Fruit fly (Drosophila melanogaster) whole organism, prepupa: ENCODE results near the gene dj-1beta.

ENCODE experiments used
- Blimp-1 ChIP-seq: fragments of 200-800 bp; sonication (Bioruptor generic); optimal IDR thresholded peaks from 3 replicates; lab custom pipeline; 2017; ENCODE audit warnings: missing biosample characterization, missing genetic modification characterization, mild to moderate bottlenecking, moderate library complexity, missing genetic modification reagents
- CG11294 ChIP-seq: fragments of 200-800 bp; sonication (Bioruptor generic); IDR thresholded peaks from 2 replicates; pipeline ENCODE4 v1.3.6; 2022; ENCODE audit warnings: missing biosample characterization, missing genetic modification characterization
- CG11762 ChIP-seq: fragments of 200-800 bp; sonication (Bioruptor generic); optimal IDR thresholded peaks from 3 replicates; lab custom pipeline; 2016; ENCODE audit warnings: missing biosample characterization, missing genetic modification characterization; ENCODE audit not compliant: insufficient read depth
- CG11902 ChIP-seq: fragments of 200-800 bp; sonication (Bioruptor generic); optimal IDR thresholded peaks from 3 replicates; lab custom pipeline; 2016; ENCODE audit warnings: missing biosample characterization, missing genetic modification characterization
- CG15336 ChIP-seq: fragments of 200-800 bp; sonication (Bioruptor generic); IDR thresholded peaks from 2 replicates; pipeline ENCODE4 v1.3.6; 2022; ENCODE audit warnings: missing biosample characterization, missing genetic modification characterization
- CG1621 ChIP-seq: fragments of 200-800 bp; sonication (Bioruptor generic); optimal IDR thresholded peaks from 3 replicates; lab custom pipeline; 2018; ENCODE audit warnings: missing biosample characterization, mild to moderate bottlenecking, missing genetic modification characterization
- CG16779 ChIP-seq: fragments of 200-800 bp; sonication (Bioruptor generic); optimal IDR thresholded peaks from 3 replicates; lab custom pipeline; 2017; ENCODE audit warnings: missing biosample characterization, mild to moderate bottlenecking, missing genetic modification characterization
- CG3032 ChIP-seq: fragments of 200-800 bp; optimal IDR thresholded peaks from 2 replicates; lab custom pipeline; 2019; ENCODE audit warnings: missing biosample characterization, mild to moderate bottlenecking, missing genetic modification characterization, moderate library complexity
- CG31627 ChIP-seq: fragments of 200-800 bp; sonication (Bioruptor generic); optimal IDR thresholded peaks from 3 replicates; lab custom pipeline; 2016; ENCODE audit warnings: missing biosample characterization, missing genetic modification characterization
- CG34406 ChIP-seq: fragments of 200-800 bp; sonication (Bioruptor generic); optimal IDR thresholded peaks from 3 replicates; lab custom pipeline; 2016; ENCODE audit warnings: missing biosample characterization, missing genetic modification characterization
- CG3919 ChIP-seq: fragments of 200-800 bp; sonication (Bioruptor generic); optimal IDR thresholded peaks from 3 replicates; lab custom pipeline; 2016; ENCODE audit warnings: missing biosample characterization, missing genetic modification characterization
- CG4318 ChIP-seq: fragments of 200-800 bp; sonication (Bioruptor generic); optimal IDR thresholded peaks from 3 replicates; lab custom pipeline; 2017; ENCODE audit warnings: missing biosample characterization, mild to moderate bottlenecking, missing genetic modification characterization
- CG6163 ChIP-seq: fragments of 200-800 bp; sonication (Bioruptor generic); IDR thresholded peaks from 3 replicates; pipeline ENCODE4 v1.3.6; 2022; ENCODE audit warnings: missing biosample characterization, missing genetic modification characterization
- CG6276 ChIP-seq: fragments of 200-800 bp; sonication (Bioruptor generic); optimal IDR thresholded peaks from 2 replicates; lab custom pipeline; 2017; ENCODE audit warnings: missing biosample characterization, mild to moderate bottlenecking, missing genetic modification characterization
- CG6854 ChIP-seq: fragments of 200-800 bp; sonication (Bioruptor generic); optimal IDR thresholded peaks from 2 replicates; lab custom pipeline; 2017; ENCODE audit warnings: missing biosample characterization, mild to moderate bottlenecking, missing genetic modification characterization
- CG7368 ChIP-seq: fragments of 200-800 bp; sonication (Bioruptor generic); optimal IDR thresholded peaks from 3 replicates; lab custom pipeline; 2016; ENCODE audit warnings: missing biosample characterization, missing genetic modification characterization
- CG8119 ChIP-seq: fragments of 200-800 bp; sonication (Bioruptor generic); IDR thresholded peaks from 3 replicates; pipeline ENCODE4 v1.3.6; 2022; ENCODE audit warnings: missing biosample characterization, missing genetic modification characterization
- CG9139 ChIP-seq: fragments of 200-800 bp; sonication (Bioruptor generic); optimal IDR thresholded peaks from 3 replicates; lab custom pipeline; 2017; ENCODE audit warnings: missing biosample characterization, mild to moderate bottlenecking, missing genetic modification characterization
- Eip75B ChIP-seq: fragments of 200-800 bp; sonication (Bioruptor generic); optimal IDR thresholded peaks from 3 replicates; lab custom pipeline; 2016; ENCODE audit warnings: missing biosample characterization, missing genetic modification characterization
- Eip78C ChIP-seq: fragments of 200-800 bp; sonication (Bioruptor generic); peaks from one replicate; lab custom pipeline; 2016; ENCODE audit warnings: missing biosample characterization, missing genetic modification characterization
- Eip93F ChIP-seq: fragments of 200-800 bp; sonication (Bioruptor generic); optimal IDR thresholded peaks from 2 replicates; lab custom pipeline; 2016; ENCODE audit warnings: missing biosample characterization, mild to moderate bottlenecking, missing genetic modification characterization
- Ets21C ChIP-seq: fragments of 200-800 bp; sonication (Bioruptor generic); optimal IDR thresholded peaks from 3 replicates; lab custom pipeline; 2016; ENCODE audit warnings: missing biosample characterization, missing genetic modification characterization
- Ets96B ChIP-seq: fragments of 200-800 bp; optimal IDR thresholded peaks from 2 replicates; lab custom pipeline; 2019; ENCODE audit warnings: missing biosample characterization, mild to moderate bottlenecking, missing genetic modification characterization, moderate library complexity
- Hr38 ChIP-seq: sonication (Bioruptor generic); optimal IDR thresholded peaks from 2 replicates; lab custom pipeline; 2016; ENCODE audit warnings: missing biosample characterization, missing genetic modification characterization
- Hr39 ChIP-seq: fragments of 200-800 bp; sonication (Bioruptor generic); optimal IDR thresholded peaks from 2 replicates; lab custom pipeline; 2016; ENCODE audit warnings: missing biosample characterization, missing genetic modification characterization
- Lpt ChIP-seq: fragments of 200-800 bp; sonication (Bioruptor generic); optimal IDR thresholded peaks from 3 replicates; lab custom pipeline; 2016; ENCODE audit warnings: missing biosample characterization, missing genetic modification characterization
- Met ChIP-seq: fragments of 200-800 bp; sonication (Bioruptor generic); optimal IDR thresholded peaks from 3 replicates; lab custom pipeline; 2016; ENCODE audit warnings: missing biosample characterization, missing genetic modification characterization
- OdsH ChIP-seq: fragments of 200-800 bp; sonication (Bioruptor generic); optimal IDR thresholded peaks from 3 replicates; lab custom pipeline; 2016; ENCODE audit warnings: missing biosample characterization, missing genetic modification characterization
- Smox ChIP-seq: fragments of 200-800 bp; sonication (Bioruptor generic); optimal IDR thresholded peaks from 3 replicates; lab custom pipeline; 2016; ENCODE audit warnings: missing biosample characterization, missing genetic modification characterization
- Sox102F ChIP-seq: fragments of 200-800 bp; sonication (Bioruptor generic); optimal IDR thresholded peaks from 2 replicates; lab custom pipeline; 2016; ENCODE audit warnings: missing biosample characterization, mild to moderate bottlenecking, missing genetic modification characterization
- Sox14 ChIP-seq: fragments of 200-800 bp; sonication (Bioruptor generic); optimal IDR thresholded peaks from 3 replicates; lab custom pipeline; 2016; ENCODE audit warnings: missing biosample characterization, missing genetic modification characterization
- Sox15 ChIP-seq: fragments of 200-800 bp; sonication (Bioruptor generic); optimal IDR thresholded peaks from 3 replicates; lab custom pipeline; 2016; ENCODE audit warnings: missing biosample characterization, missing genetic modification characterization
- achi ChIP-seq: fragments of 200-800 bp; sonication (Bioruptor generic); optimal IDR thresholded peaks from 3 replicates; lab custom pipeline; 2016; ENCODE audit warnings: missing biosample characterization, missing genetic modification characterization
- acj6 ChIP-seq: fragments of 200-800 bp; sonication (Bioruptor generic); optimal IDR thresholded peaks from 3 replicates; lab custom pipeline; 2016; ENCODE audit warnings: missing biosample characterization, missing genetic modification characterization
- dac ChIP-seq: fragments of 200-800 bp; sonication (Bioruptor generic); optimal IDR thresholded peaks from 2 replicates; lab custom pipeline; 2017; ENCODE audit warnings: missing biosample characterization, mild to moderate bottlenecking, missing genetic modification characterization
- eg ChIP-seq: fragments of 200-800 bp; sonication (Bioruptor generic); IDR thresholded peaks from 3 replicates; pipeline ENCODE4 v1.3.6; 2022; ENCODE audit warnings: missing biosample characterization, missing genetic modification characterization
- fd59A ChIP-seq: fragments of 200-800 bp; sonication (Bioruptor generic); optimal IDR thresholded peaks from 2 replicates; lab custom pipeline; 2017; ENCODE audit warnings: missing biosample characterization, mild to moderate bottlenecking, missing genetic modification characterization, missing genetic modification reagents
- fd85E ChIP-seq: fragments of 200-800 bp; sonication (Bioruptor generic); optimal IDR thresholded peaks from 3 replicates; lab custom pipeline; 2016; ENCODE audit warnings: missing biosample characterization, missing genetic modification characterization
- fkh ChIP-seq: fragments of 200-800 bp; sonication (Bioruptor generic); optimal IDR thresholded peaks from 3 replicates; lab custom pipeline; 2017; ENCODE audit warnings: missing biosample characterization, mild to moderate bottlenecking, missing genetic modification characterization, moderate library complexity
- lz ChIP-seq: fragments of 200-800 bp; sonication (Bioruptor generic); optimal IDR thresholded peaks from 3 replicates; lab custom pipeline; 2016; ENCODE audit warnings: missing biosample characterization, missing genetic modification characterization
- net ChIP-seq: fragments of 200-800 bp; sonication (Bioruptor generic); optimal IDR thresholded peaks from 3 replicates; lab custom pipeline; 2016; ENCODE audit warnings: missing biosample characterization, missing genetic modification characterization
- pdm3 ChIP-seq: fragments of 200-800 bp; sonication (Bioruptor generic); optimal IDR thresholded peaks from 3 replicates; lab custom pipeline; 2016; ENCODE audit warnings: missing biosample characterization, missing genetic modification characterization
- salr ChIP-seq, 2 experiments: fragments of 200-800 bp; sonication (Bioruptor generic); optimal IDR thresholded peaks; 3 replicates each; lab custom pipeline; 2016 to 2018; ENCODE audit warnings: missing biosample characterization in 2 of 2, missing genetic modification characterization in 2 of 2, mild to moderate bottlenecking in 1 of 2
- spab ChIP-seq: fragments of 200-800 bp; sonication (Bioruptor generic); optimal IDR thresholded peaks from 2 replicates; lab custom pipeline; 2017; ENCODE audit warnings: missing biosample characterization, mild to moderate bottlenecking, missing genetic modification characterization, missing genetic modification reagents
- ss ChIP-seq, 2 experiments: fragments of 200-800 bp; sonication (Bioruptor generic); optimal IDR thresholded peaks; 2 replicates in 1 of 2; 3 replicates in 1 of 2; lab custom pipeline; 2017 to 2018; ENCODE audit warnings: mild to moderate bottlenecking in 2 of 2, missing biosample characterization in 2 of 2, missing genetic modification characterization in 2 of 2, moderate library complexity in 1 of 2
- svp ChIP-seq: fragments of 200-800 bp; sonication (Bioruptor generic); peaks from one replicate; lab custom pipeline; 2016; ENCODE audit warnings: missing biosample characterization, missing genetic modification characterization
- topi ChIP-seq: fragments of 200-800 bp; sonication (Bioruptor generic); optimal IDR thresholded peaks from 3 replicates; lab custom pipeline; 2016; ENCODE audit warnings: missing biosample characterization, missing genetic modification characterization
- vri ChIP-seq: fragments of 200-800 bp; sonication (Bioruptor generic); optimal IDR thresholded peaks from 3 replicates; lab custom pipeline; 2016; ENCODE audit warnings: missing biosample characterization, mild to moderate bottlenecking, missing genetic modification characterization

The dj-1beta gene

dm6 chr3R:30803815-30804515, 3.0 kb upstream of the dj-1beta start (continued):
- TF ChIP-seq CG31627 (GFP tag; lab: Kevin White, UChicago) (peak; percentile 85), Sox14 (GFP tag; lab: Kevin White, UChicago) (peak; percentile 87), CG4318 (peak; percentile 87), achi (peak; percentile 84), fd85E (GFP tag; lab: Kevin White, UChicago) (no peak), Hr39 (GFP tag; lab: Kevin White, UChicago) (peak; percentile 85), CG6276 (GFP tag; lab: Kevin White, UChicago) (peak; percentile 82), acj6 (peak; percentile 80), fkh (GFP tag; lab: Kevin White, UChicago) (no peak), eg (peak; percentile 67; the same call in 2 of the 3 replicates)
- TF ChIP-seq, all 60 proteins: peak for 54

dm6 chr3R:30805196-30805595, 1.7 kb upstream of the dj-1beta start:
- peak; percentile 85 for TF ChIP-seq CG6276 (GFP tag; lab: Kevin White, UChicago)
- peak; percentile 80 for TF ChIP-seq svp (GFP tag; lab: Kevin White, UChicago)
- peak; percentile 56 for TF ChIP-seq CG3919 (GFP tag; lab: Kevin White, UChicago)
- TF ChIP-seq lz (GFP tag; lab: Kevin White, UChicago): peak; percentile 19
- peak; percentile 44 for TF ChIP-seq topi (GFP tag; lab: Kevin White, UChicago)
- peak; percentile 70 for TF ChIP-seq OdsH (GFP tag; lab: Kevin White, UChicago)
- TF ChIP-seq CG34406 (GFP tag; lab: Kevin White, UChicago): peak; percentile 50
- TF ChIP-seq acj6: peak; percentile 71
- TF ChIP-seq Lpt: peak; percentile 64
- peak; percentile 58 for TF ChIP-seq fd59A
- TF ChIP-seq Sox15: peak; percentile 31
- TF ChIP-seq net (GFP tag; lab: Kevin White, UChicago): peak; percentile 65
- no peak for TF ChIP-seq Hr38
- TF ChIP-seq CG4318: peak; percentile 84
- peak; percentile 62 for TF ChIP-seq Ets96B (tag; lab: Kevin White, UChicago)
- TF ChIP-seq CG8119 (GFP tag; lab: Robert Waterston, UW): peak; percentile 86
- TF ChIP-seq salr (GFP tag; optimal IDR thresholded peaks at IDR 0.05; lab: Kevin White, UChicago): peak; percentile 23 to 76
- TF ChIP-seq ss (GFP tag; optimal IDR thresholded peaks at IDR 0.05; lab: Kevin White, UChicago): peak in 1 of 2 experiments; percentile 40
- TF ChIP-seq CG11762: peak; percentile 38
- no peak for TF ChIP-seq CG16779 (tag; lab: Kevin White, UChicago)
- TF ChIP-seq Ets21C (GFP tag; lab: Kevin White, UChicago): peak; percentile 9
- peak; percentile 53 for TF ChIP-seq Hr39 (GFP tag; lab: Kevin White, UChicago)
- TF ChIP-seq spab (GFP tag; lab: Kevin White, UChicago): peak; percentile 53
- peak; percentile 76 for TF ChIP-seq pdm3 (GFP tag; lab: Kevin White, UChicago)
- peak; percentile 18 for TF ChIP-seq Eip75B
- TF ChIP-seq CG6854 (GFP tag; lab: Kevin White, UChicago): no peak
- no peak for TF ChIP-seq CG9139 (GFP tag; lab: Kevin White, UChicago)
- TF ChIP-seq Smox (GFP tag; lab: Kevin White, UChicago): peak; percentile 44
- peak; percentile 73 for TF ChIP-seq CG6163 (GFP tag; lab: Robert Waterston, UW)
- no peak for TF ChIP-seq Sox102F (GFP tag; lab: Kevin White, UChicago)
- peak; percentile 75 for TF ChIP-seq achi
- peak; percentile 68 for TF ChIP-seq CG3032 (tag; lab: Kevin White, UChicago)
- peak; percentile 68 for TF ChIP-seq CG11294 (GFP tag; lab: Robert Waterston, UW)
- TF ChIP-seq Eip93F (GFP tag; lab: Kevin White, UChicago): no peak
- peak; percentile 85 for TF ChIP-seq CG15336 (GFP tag; lab: Robert Waterston, UW)
- TF ChIP-seq eg: peak; percentile 79
- TF ChIP-seq Met: peak; percentile 49
- TF ChIP-seq CG1621 (tag; lab: Kevin White, UChicago): peak; percentile 20
- TF ChIP-seq Eip78C (GFP tag; lab: Kevin White, UChicago): peak; percentile 92
- peak; percentile 52 for TF ChIP-seq CG31627 (GFP tag; lab: Kevin White, UChicago)
- TF ChIP-seq dac (GFP tag; lab: Kevin White, UChicago): peak; percentile 12
- TF ChIP-seq vri (GFP tag; lab: Kevin White, UChicago): no peak
- TF ChIP-seq CG11902: peak; percentile 10
- peak; percentile 40 for TF ChIP-seq CG7368
- TF ChIP-seq Blimp-1 (GFP tag; lab: Kevin White, UChicago): no peak
